Worm (Caenorhabditis elegans) whole organism, young adult: ENCODE results near the gene fbxa-79.
"Not testable (repeated sequence)": the region's sequence is repeated elsewhere in the genome, so short reads cannot be mapped to it uniquely, and the experiment has no call there.

ENCODE experiments used
- B0336.3 ChIP-seq: fragments of 200-800 bp; sonication (Bioruptor generic); IDR thresholded peaks from 2 replicates; pipeline ENCODE4 v1.3.6; 2022; ENCODE audit warnings: missing genetic modification characterization, missing compliant biosample characterization
- C17E4.6 ChIP-seq: fragments of 200-800 bp; sonication (Bioruptor generic); IDR thresholded peaks from 2 replicates; pipeline ENCODE4 v1.3.6; 2022; ENCODE audit warnings: missing genetic modification reagents, missing genetic modification characterization, missing compliant biosample characterization
- D2030.7 ChIP-seq: fragments of 200-800 bp; sonication (Bioruptor generic); IDR thresholded peaks from 2 replicates; pipeline ENCODE4 v1.3.6; 2022; ENCODE audit warnings: missing genetic modification reagents, missing genetic modification characterization, missing compliant biosample characterization
- F33H1.4 ChIP-seq: fragments of 200-800 bp; sonication (Bioruptor generic); IDR thresholded peaks from 2 replicates; pipeline ENCODE4 v1.3.6; 2022; ENCODE audit warnings: missing genetic modification reagents, missing genetic modification characterization, missing compliant biosample characterization
- ZK185.1 ChIP-seq: sonication (generic microtip); optimal IDR thresholded peaks from 2 replicates; lab custom pipeline; 2016; ENCODE audit warnings: mild to moderate bottlenecking, missing genetic modification characterization, missing compliant biosample characterization; ENCODE audit not compliant: poor library complexity, severe bottlenecking
- ama-1 ChIP-seq, 3 experiments: fragments of 150-350 bp in 1 of 3; sonication (generic microtip) in 2 of 3; optimal IDR thresholded peaks; 2 replicates each; lab custom pipeline; 2014 to 2018; ENCODE audit warnings: missing biosample characterization in 2 of 3, missing genetic modification characterization in 2 of 3, missing genetic modification reagents in 2 of 3
- ceh-27 ChIP-seq: fragments of 200-800 bp; sonication (Bioruptor generic); optimal IDR thresholded peaks from 2 replicates; lab custom pipeline; 2018; ENCODE audit warnings: mild to moderate bottlenecking, missing genetic modification characterization, moderate library complexity, missing compliant biosample characterization
- hmg-20 ChIP-seq: fragments of 200-800 bp; sonication (Bioruptor generic); IDR thresholded peaks from 2 replicates; pipeline ENCODE4 v1.3.6; 2022; ENCODE audit warnings: missing genetic modification reagents, missing genetic modification characterization, missing compliant biosample characterization
- lin-35 ChIP-seq, 3 experiments: fragments of 150-350 bp in 2 of 3; sonication (generic microtip) in 1 of 3; optimal IDR thresholded peaks; 2 replicates each; lab custom pipeline; 2014 to 2018; ENCODE audit warnings: missing biosample characterization in 3 of 3, missing genetic modification characterization in 3 of 3, missing genetic modification reagents in 3 of 3
- mcd-1 ChIP-seq: fragments of 200-800 bp; sonication (Bioruptor generic); IDR thresholded peaks from 2 replicates; pipeline ENCODE4 v1.3.6; 2022; ENCODE audit warnings: missing genetic modification reagents, missing genetic modification characterization, missing compliant biosample characterization
- mxl-1 ChIP-seq: sonication (generic microtip); optimal IDR thresholded peaks from 2 replicates; lab custom pipeline; 2016; ENCODE audit warnings: missing genetic modification characterization, missing compliant biosample characterization
- pha-4 ChIP-seq: fragments of 150-350 bp; sonication (generic microtip); optimal IDR thresholded peaks from 2 replicates; lab custom pipeline; 2014; ENCODE audit warnings: missing biosample characterization, missing genetic modification reagents, missing genetic modification characterization
- unc-62 ChIP-seq: fragments of 150-350 bp; optimal IDR thresholded peaks from 2 replicates; lab custom pipeline; 2014; ENCODE audit warnings: missing biosample characterization, missing genetic modification reagents, missing genetic modification characterization

ce11 chrIII:1260304-1260703 lies 47.8 kb downstream of the fbxa-79 start:
- not testable (repeated sequence) for TF ChIP-seq mxl-1 (tag; lab: Kevin White, UChicago); ZK185.1 (tag; lab: Kevin White, UChicago); hmg-20 (GFP tag; lab: Robert Waterston, UW); D2030.7 (GFP tag; lab: Robert Waterston, UW); lin-35 (GFP tag; optimal IDR thresholded peaks at IDR 0.05; lab: Kevin White, UChicago); pha-4 (tag; lab: Kevin White, UChicago); ceh-27; unc-62 (GFP tag; lab: Kevin White, UChicago); mcd-1 (GFP tag; lab: Robert Waterston, UW); B0336.3 (GFP tag; lab: Robert Waterston, UW); ama-1 (optimal IDR thresholded peaks at IDR 0.05; lab: Kevin White, UChicago); ama-1 (GFP tag; optimal IDR thresholded peaks at IDR 0.05; lab: Kevin White, UChicago); C17E4.6 (GFP tag; lab: Robert Waterston, UW); F33H1.4 (GFP tag; lab: Robert Waterston, UW)
